Fruit fly (Drosophila melanogaster) whole organism, embryonic: Measurements from ENCODE around the gene CG4783.
A peak's percentile ranks its signal among the peaks of the same experiment; 100 is the strongest.

Experiments used
- CG11398 ChIP-seq: fragments of 200-800 bp; sonication (Bioruptor generic); optimal IDR thresholded peaks from 2 replicates; lab custom pipeline; 2016; ENCODE audit warnings: missing biosample characterization, missing genetic modification characterization
- CG11560 ChIP-seq: fragments of 200-800 bp; sonication (Bioruptor generic); IDR thresholded peaks from 3 replicates; pipeline ENCODE4 v1.3.6; 2022; ENCODE audit warnings: missing biosample characterization, missing genetic modification characterization
- CG12236 ChIP-seq: fragments of 200-800 bp; sonication (Bioruptor generic); optimal IDR thresholded peaks from 2 replicates; lab custom pipeline; 2016; ENCODE audit warnings: missing biosample characterization, missing genetic modification characterization
- CG15696 ChIP-seq: fragments of 200-800 bp; sonication (Bioruptor generic); optimal IDR thresholded peaks from 2 replicates; lab custom pipeline; 2019; ENCODE audit warnings: missing biosample characterization, mild to moderate bottlenecking, missing genetic modification characterization, moderate library complexity
- CG18476 ChIP-seq: fragments of 200-800 bp; sonication (Bioruptor generic); optimal IDR thresholded peaks from 2 replicates; lab custom pipeline; 2016; ENCODE audit warnings: missing biosample characterization, mild to moderate bottlenecking, missing genetic modification characterization
- CG18599 ChIP-seq: fragments of 200-800 bp; sonication (Bioruptor generic); optimal IDR thresholded peaks from 3 replicates; lab custom pipeline; 2017; ENCODE audit warnings: missing biosample characterization, missing genetic modification characterization, mild to moderate bottlenecking, moderate library complexity, missing genetic modification reagents
- CG2202 ChIP-seq: fragments of 200-800 bp; sonication (Bioruptor generic); optimal IDR thresholded peaks from 2 replicates; lab custom pipeline; 2018; ENCODE audit warnings: missing biosample characterization, mild to moderate bottlenecking, missing genetic modification characterization
- CG31441 ChIP-seq: fragments of 200-800 bp; sonication (Bioruptor generic); IDR thresholded peaks from 2 replicates; pipeline ENCODE4 v1.3.6; 2022; ENCODE audit warnings: missing biosample characterization, missing genetic modification characterization
- CG3163 ChIP-seq: fragments of 200-800 bp; sonication (Bioruptor generic); optimal IDR thresholded peaks from 3 replicates; lab custom pipeline; 2016; ENCODE audit warnings: missing biosample characterization, missing genetic modification characterization
- CG3838 ChIP-seq: fragments of 200-800 bp; sonication (Bioruptor generic); optimal IDR thresholded peaks from 3 replicates; lab custom pipeline; 2016; ENCODE audit warnings: missing biosample characterization, missing genetic modification characterization
- CG3847 ChIP-seq: fragments of 200-800 bp; sonication (Bioruptor generic); IDR thresholded peaks from 2 replicates; pipeline ENCODE4 v1.3.6; 2022; ENCODE audit warnings: missing biosample characterization, missing genetic modification characterization
- CG3995 ChIP-seq: fragments of 200-800 bp; sonication (Bioruptor generic); optimal IDR thresholded peaks from 3 replicates; lab custom pipeline; 2016; ENCODE audit warnings: missing biosample characterization, missing genetic modification characterization
- CG6689 ChIP-seq: fragments of 200-800 bp; sonication (Bioruptor generic); IDR thresholded peaks from 2 replicates; pipeline ENCODE4 v1.3.6; 2022; ENCODE audit warnings: missing biosample characterization, missing genetic modification characterization
- CG6791 ChIP-seq: fragments of 200-800 bp; sonication (Bioruptor generic); IDR thresholded peaks from 3 replicates; pipeline ENCODE4 v1.3.6; 2022; ENCODE audit warnings: missing biosample characterization, missing genetic modification characterization; ENCODE audit not compliant: partially characterized antibody
- CG7839 ChIP-seq: fragments of 200-800 bp; sonication (Bioruptor generic); optimal IDR thresholded peaks from 3 replicates; lab custom pipeline; 2018; ENCODE audit warnings: missing biosample characterization, mild to moderate bottlenecking, missing genetic modification characterization, moderate library complexity
- CG7987 ChIP-seq: fragments of 200-800 bp; sonication (Bioruptor generic); optimal IDR thresholded peaks from 2 replicates; lab custom pipeline; 2018; ENCODE audit warnings: missing biosample characterization, mild to moderate bottlenecking, missing genetic modification characterization, moderate library complexity
- CG8089 ChIP-seq: fragments of 200-800 bp; sonication (Bioruptor generic); optimal IDR thresholded peaks from 3 replicates; lab custom pipeline; 2016; ENCODE audit warnings: missing biosample characterization, missing genetic modification characterization
- CG9797 ChIP-seq: fragments of 200-800 bp; sonication (Bioruptor generic); optimal IDR thresholded peaks from 3 replicates; lab custom pipeline; 2018; ENCODE audit warnings: missing biosample characterization, mild to moderate bottlenecking, missing genetic modification characterization
- Dek ChIP-seq: fragments of 200-800 bp; sonication (Bioruptor generic); optimal IDR thresholded peaks from 3 replicates; lab custom pipeline; 2019; ENCODE audit warnings: missing biosample characterization, mild to moderate bottlenecking, missing genetic modification characterization, moderate library complexity
- E2f1 ChIP-seq: fragments of 200-800 bp; sonication (Bioruptor generic); IDR thresholded peaks from 2 replicates; pipeline ENCODE4 v1.3.6; 2022; ENCODE audit warnings: missing biosample characterization, missing genetic modification characterization
- Fer3 ChIP-seq: fragments of 200-800 bp; sonication (Bioruptor generic); optimal IDR thresholded peaks from 2 replicates; lab custom pipeline; 2018; ENCODE audit warnings: missing biosample characterization, mild to moderate bottlenecking, missing genetic modification characterization, moderate library complexity
- GATAe ChIP-seq: fragments of 200-800 bp; sonication (Bioruptor generic); conservative IDR thresholded peaks from 2 replicates; pipeline ENCODE4 v1.3.6; 2022; ENCODE audit warnings: missing biosample characterization, missing genetic modification characterization
- Gug ChIP-seq: fragments of 200-800 bp; sonication (Bioruptor generic); IDR thresholded peaks from 4 replicates; pipeline ENCODE4 v1.3.6; 2022; ENCODE audit warnings: missing biosample characterization, missing genetic modification characterization
- H2.0 ChIP-seq: fragments of 200-800 bp; sonication (Bioruptor generic); IDR thresholded peaks from 2 replicates; pipeline ENCODE4 v1.3.6; 2022; ENCODE audit warnings: missing biosample characterization, missing genetic modification characterization
- HHEX ChIP-seq: fragments of 200-800 bp; sonication (Bioruptor generic); optimal IDR thresholded peaks from 3 replicates; lab custom pipeline; 2017; ENCODE audit warnings: missing biosample characterization, mild to moderate bottlenecking, missing genetic modification characterization, missing genetic modification reagents
- Hr39 ChIP-seq: fragments of >200 bp; optimal IDR thresholded peaks from 2 replicates; lab custom pipeline; 2017
- Mad ChIP-seq: fragments of 200-800 bp; sonication (Bioruptor generic); optimal IDR thresholded peaks from 2 replicates; lab custom pipeline; 2016; ENCODE audit warnings: missing biosample characterization, missing genetic modification characterization
- Med ChIP-seq: fragments of 200-800 bp; sonication (Bioruptor generic); peaks from one replicate; lab custom pipeline; 2016; ENCODE audit warnings: missing biosample characterization, missing genetic modification characterization, mild to moderate bottlenecking, inconsistent platforms, moderate library complexity
- Opbp ChIP-seq: fragments of 200-800 bp; sonication (Bioruptor generic); IDR thresholded peaks from 3 replicates; pipeline ENCODE4 v1.3.6; 2022; ENCODE audit warnings: missing biosample characterization, missing genetic modification characterization; ENCODE audit not compliant: partially characterized antibody
- TFAM ChIP-seq: fragments of 200-800 bp; sonication (Bioruptor generic); optimal IDR thresholded peaks from 2 replicates; lab custom pipeline; 2017; ENCODE audit warnings: missing biosample characterization, missing genetic modification characterization, inconsistent platforms
- abd-A ChIP-seq: fragments of 200-800 bp; sonication (Bioruptor generic); optimal IDR thresholded peaks from 3 replicates; lab custom pipeline; 2019; ENCODE audit warnings: missing biosample characterization, mild to moderate bottlenecking, missing genetic modification characterization, moderate library complexity
- ato ChIP-seq: fragments of 200-800 bp; sonication (Bioruptor generic); IDR thresholded peaks from 2 replicates; pipeline ENCODE4 v1.3.6; 2022; ENCODE audit warnings: missing biosample characterization, missing genetic modification characterization; ENCODE audit not compliant: partially characterized antibody
- cato ChIP-seq: fragments of 200-800 bp; sonication (Bioruptor generic); optimal IDR thresholded peaks from 2 replicates; lab custom pipeline; 2016; ENCODE audit warnings: missing biosample characterization, missing genetic modification characterization, borderline replicate concordance
- chinmo ChIP-seq: fragments of 200-800 bp; sonication (Bioruptor generic); IDR thresholded peaks from 4 replicates; pipeline ENCODE4 v1.3.6; 2022; ENCODE audit warnings: missing biosample characterization, missing genetic modification characterization; ENCODE audit not compliant: partially characterized antibody
- chn ChIP-seq: fragments of 200-800 bp; sonication (Bioruptor generic); optimal IDR thresholded peaks from 2 replicates; lab custom pipeline; 2016; ENCODE audit warnings: missing biosample characterization, missing genetic modification characterization
- crol ChIP-seq: fragments of 200-800 bp; sonication (Bioruptor generic); IDR thresholded peaks from 2 replicates; pipeline ENCODE4 v1.3.6; 2022; ENCODE audit warnings: missing biosample characterization, missing genetic modification characterization
- en ChIP-seq: fragments of 200-800 bp; sonication (Bioruptor generic); optimal IDR thresholded peaks from 2 replicates; lab custom pipeline; 2016; ENCODE audit warnings: missing biosample characterization, missing genetic modification characterization
- ham ChIP-seq: fragments of 200-800 bp; sonication (Bioruptor generic); IDR thresholded peaks from 2 replicates; pipeline ENCODE4 v1.3.6; 2022; ENCODE audit warnings: missing biosample characterization, missing genetic modification characterization
- hb ChIP-seq: fragments of 200-800 bp; sonication (Bioruptor generic); IDR thresholded peaks from 3 replicates; pipeline ENCODE4 v1.3.6; 2022; ENCODE audit warnings: missing biosample characterization, missing genetic modification characterization; ENCODE audit not compliant: partially characterized antibody
- hkb ChIP-seq, 2 experiments: fragments of 200-800 bp in 1 of 2; fragments of >200 bp in 1 of 2; sonication (Bioruptor generic) in 1 of 2; IDR thresholded peaks in 1 of 2; optimal IDR thresholded peaks in 1 of 2; 2 replicates each; pipeline versions ENCODE4 v1.3.6 to Lab custom; 2017 to 2022; ENCODE audit warnings: missing biosample characterization in 1 of 2, missing genetic modification characterization in 1 of 2
- jing ChIP-seq: fragments of 200-800 bp; sonication (Bioruptor generic); optimal IDR thresholded peaks from 2 replicates; lab custom pipeline; 2018; ENCODE audit warnings: missing biosample characterization, mild to moderate bottlenecking, missing genetic modification characterization
- lmd ChIP-seq: fragments of 200-800 bp; sonication (Bioruptor generic); IDR thresholded peaks from 2 replicates; pipeline ENCODE4 v1.3.6; 2022; ENCODE audit warnings: missing biosample characterization, missing genetic modification characterization
- p53 ChIP-seq: fragments of 200-800 bp; sonication (Bioruptor generic); optimal IDR thresholded peaks from 2 replicates; lab custom pipeline; 2016; ENCODE audit warnings: missing biosample characterization, missing genetic modification characterization
- pb ChIP-seq: fragments of 200-800 bp; sonication (Bioruptor generic); optimal IDR thresholded peaks from 3 replicates; lab custom pipeline; 2016; ENCODE audit warnings: missing biosample characterization, missing genetic modification characterization
- peb ChIP-seq: fragments of 200-800 bp; sonication (Bioruptor generic); IDR thresholded peaks from 2 replicates; pipeline ENCODE4 v1.3.6; 2022; ENCODE audit warnings: missing biosample characterization, missing genetic modification characterization
- pita ChIP-seq: fragments of 200-800 bp; sonication (Bioruptor generic); optimal IDR thresholded peaks from 2 replicates; lab custom pipeline; 2017; ENCODE audit warnings: missing biosample characterization, mild to moderate bottlenecking, missing genetic modification characterization
- ranshi ChIP-seq: fragments of 200-800 bp; sonication (Bioruptor generic); IDR thresholded peaks from 2 replicates; pipeline ENCODE4 v1.3.6; 2022; ENCODE audit warnings: missing biosample characterization, missing genetic modification characterization
- sd ChIP-seq: fragments of 200-800 bp; sonication (Bioruptor generic); optimal IDR thresholded peaks from 3 replicates; lab custom pipeline; 2018; ENCODE audit warnings: missing biosample characterization, mild to moderate bottlenecking, missing genetic modification characterization, moderate library complexity
- tup ChIP-seq: fragments of 200-800 bp; sonication (Bioruptor generic); optimal IDR thresholded peaks from 2 replicates; lab custom pipeline; 2016; ENCODE audit warnings: missing biosample characterization, mild to moderate bottlenecking, missing genetic modification characterization, moderate library complexity

The CG4783 gene

DNA sequence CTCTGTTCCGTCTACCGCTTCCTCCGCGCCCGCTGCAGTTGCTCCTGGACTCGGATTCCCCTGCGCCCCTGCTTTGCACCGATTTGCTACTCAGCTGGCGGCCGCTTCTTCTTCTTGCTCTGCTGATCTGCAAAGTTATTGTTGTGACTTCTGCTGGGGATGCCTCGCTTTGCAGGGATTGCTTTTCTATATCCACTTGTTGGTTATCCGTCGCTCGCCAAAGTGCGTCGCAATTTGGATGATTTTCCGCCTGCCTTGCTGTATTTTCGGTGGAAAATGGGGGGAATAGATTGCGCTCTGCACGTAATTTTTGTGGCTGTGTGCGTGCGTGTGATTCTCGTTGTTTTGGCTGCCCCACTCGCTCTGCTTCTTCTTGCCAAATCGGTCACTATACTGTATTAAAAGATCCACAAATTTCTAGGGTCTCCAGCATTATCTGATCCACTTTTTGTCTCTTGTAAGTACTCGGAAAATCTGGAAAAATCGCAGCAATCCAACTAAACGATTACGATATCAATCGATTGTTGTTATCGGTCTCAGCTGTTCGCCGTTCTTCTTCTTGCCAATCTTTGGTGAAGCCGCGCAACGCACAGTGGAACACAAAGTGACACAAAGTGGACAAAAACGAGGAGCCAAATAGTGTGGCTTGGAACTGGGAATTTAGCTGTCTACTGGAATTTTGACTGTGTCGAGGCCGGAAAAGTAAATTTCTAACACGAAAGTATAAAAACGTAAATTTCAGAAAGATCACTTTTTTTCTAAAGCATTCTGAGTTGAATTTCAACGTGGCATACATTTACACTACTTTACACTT, 45.1 kb upstream of the CG4783 start, which contains the start of gene ClpX (continued):
- TF ChIP-seq Fer3 (tag; lab: Kevin White, UChicago) (no peak), CG6689 (no peak), abd-A (tag; lab: Kevin White, UChicago) (no peak), H2.0 (GFP tag; lab: Robert Waterston, UW) (no peak), chinmo (GFP tag; lab: Robert Waterston, UW) (0 out of 4 replicates have a peak, but pooled peaks have one; percentile 41), Dek (tag; lab: Kevin White, UChicago) (peak; percentile 20), ato (GFP tag; lab: Robert Waterston, UW) (peak; percentile 60), HHEX (GFP tag; lab: Kevin White, UChicago) (no peak), E2f1 (GFP tag; lab: Robert Waterston, UW) (no peak), tup (no peak), CG3847 (GFP tag; lab: Robert Waterston, UW) (no peak), CG31441 (GFP tag; lab: Robert Waterston, UW) (no peak), cato (GFP tag; lab: Kevin White, UChicago) (no peak), pita (no peak), CG18476 (GFP tag; lab: Kevin White, UChicago) (no peak), sd (tag; lab: Kevin White, UChicago) (peak; percentile 24), CG8089 (no peak), CG7987 (GFP tag; lab: Kevin White, UChicago) (no peak), GATAe (GFP tag; lab: Robert Waterston, UW) (no peak), Opbp (GFP tag; lab: Robert Waterston, UW) (peak; percentile 69), p53 (GFP tag; lab: Kevin White, UChicago) (no peak), pb (GFP tag; lab: Kevin White, UChicago) (no peak), hkb (optimal IDR thresholded peaks at IDR 0.05; lab: Kevin White, UChicago) (no peak), hkb (GFP tag; IDR thresholded peaks at IDR 0.05; lab: Robert Waterston, UW) (0 out of 2 replicates have a peak, but pooled peaks have one; percentile 10), CG3838 (no peak), jing (no peak), hb (GFP tag; lab: Robert Waterston, UW) (no peak), CG2202 (tag; lab: Kevin White, UChicago) (no peak), ham (no peak), CG11560 (tag; lab: Robert Waterston, UW) (no peak; the same call in 2 of the 3 replicates), CG18599 (no peak), CG11398 (GFP tag; lab: Kevin White, UChicago) (no peak), chn (GFP tag; lab: Kevin White, UChicago) (no peak), TFAM (GFP tag; lab: Kevin White, UChicago) (no peak), CG6791 (GFP tag; lab: Robert Waterston, UW) (peak; percentile 75), CG7839 (tag; lab: Kevin White, UChicago) (peak; percentile 8), Mad (GFP tag; lab: Kevin White, UChicago) (no peak), crol (GFP tag; lab: Robert Waterston, UW) (peak; percentile 70), Gug (GFP tag; lab: Robert Waterston, UW) (no peak), Hr39 (lab: Kevin White, UChicago) (no peak), lmd (GFP tag; lab: Robert Waterston, UW) (no peak), en (GFP tag; lab: Kevin White, UChicago) (no peak), CG12236 (no peak), Med (GFP tag; lab: Kevin White, UChicago) (peak; percentile 81), CG15696 (no peak), peb (GFP tag; lab: Robert Waterston, UW) (no peak), CG9797 (GFP tag; lab: Kevin White, UChicago) (peak; percentile 23), CG3163 (no peak), CG3995 (GFP tag; lab: Kevin White, UChicago) (no peak), ranshi (GFP tag; lab: Robert Waterston, UW) (no peak)
